Fruit fly (Drosophila melanogaster) whole organism, adult: ENCODE measurements around the gene Arp1.

ENCODE experiments used
- CG11617 ChIP-seq: fragments of 200-800 bp; sonication (Bioruptor generic); optimal IDR thresholded peaks from 2 replicates; lab custom pipeline; 2017; ENCODE audit warnings: mild to moderate bottlenecking, missing biosample characterization, missing genetic modification reagents, missing genetic modification characterization
- CG12768 ChIP-seq: fragments of 200-800 bp; sonication (Bioruptor generic); optimal IDR thresholded peaks from 2 replicates; lab custom pipeline; 2017; ENCODE audit warnings: missing biosample characterization, missing genetic modification characterization, mild to moderate bottlenecking, moderate library complexity, missing genetic modification reagents
- CG14711 ChIP-seq: fragments of 200-800 bp; sonication (Bioruptor generic); optimal IDR thresholded peaks from 2 replicates; lab custom pipeline; 2018; ENCODE audit warnings: missing biosample characterization, mild to moderate bottlenecking, missing genetic modification characterization, moderate library complexity
- CG1620 ChIP-seq: fragments of 200-800 bp; sonication (Bioruptor generic); optimal IDR thresholded peaks from 2 replicates; lab custom pipeline; 2016; ENCODE audit warnings: missing biosample characterization, missing genetic modification characterization
- CG33017 ChIP-seq: fragments of 200-800 bp; sonication (Bioruptor generic); optimal IDR thresholded peaks from 2 replicates; lab custom pipeline; 2018; ENCODE audit warnings: missing biosample characterization, mild to moderate bottlenecking, missing genetic modification characterization, moderate library complexity
- CG5204 ChIP-seq: fragments of 200-800 bp; sonication (Bioruptor generic); optimal IDR thresholded peaks from 2 replicates; lab custom pipeline; 2016; ENCODE audit warnings: missing biosample characterization, missing genetic modification characterization
- CG7045 ChIP-seq: fragments of 200-800 bp; sonication (Bioruptor generic); optimal IDR thresholded peaks from 2 replicates; lab custom pipeline; 2017; ENCODE audit warnings: missing biosample characterization, mild to moderate bottlenecking, missing genetic modification characterization
- CG7101 ChIP-seq: fragments of 200-800 bp; sonication (Bioruptor generic); optimal IDR thresholded peaks from 2 replicates; lab custom pipeline; 2018; ENCODE audit warnings: missing biosample characterization, mild to moderate bottlenecking, missing genetic modification characterization, moderate library complexity
- Clk ChIP-seq: fragments of 200-800 bp; sonication (Bioruptor generic); optimal IDR thresholded peaks from 2 replicates; lab custom pipeline; 2017; ENCODE audit warnings: missing biosample characterization, missing genetic modification characterization
- Crg-1 ChIP-seq: fragments of 200-800 bp; sonication (Bioruptor generic); optimal IDR thresholded peaks from 2 replicates; lab custom pipeline; 2016; ENCODE audit warnings: missing biosample characterization, missing genetic modification characterization
- Hr96 ChIP-seq: fragments of 200-800 bp; sonication (Bioruptor generic); optimal IDR thresholded peaks from 2 replicates; lab custom pipeline; 2016; ENCODE audit warnings: missing biosample characterization, missing genetic modification characterization
- Mnt ChIP-seq: fragments of 200-800 bp; sonication (Bioruptor generic); optimal IDR thresholded peaks from 2 replicates; lab custom pipeline; 2016; ENCODE audit warnings: missing biosample characterization, mild to moderate bottlenecking, missing genetic modification characterization
- bab1 ChIP-seq: fragments of 200-800 bp; sonication (Bioruptor generic); optimal IDR thresholded peaks from 3 replicates; lab custom pipeline; 2019; ENCODE audit warnings: missing biosample characterization, mild to moderate bottlenecking, missing genetic modification characterization, moderate library complexity
- cic ChIP-seq: fragments of 200-800 bp; sonication (Bioruptor generic); optimal IDR thresholded peaks from 2 replicates; lab custom pipeline; 2017; ENCODE audit warnings: missing biosample characterization, mild to moderate bottlenecking, missing genetic modification characterization, moderate library complexity
- cnc ChIP-seq, 2 experiments: fragments of >200 bp; optimal IDR thresholded peaks; 2 replicates each; lab custom pipeline; 2017
- kay ChIP-seq: fragments of 200-800 bp; sonication (Bioruptor generic); peaks from one replicate; lab custom pipeline; 2016; ENCODE audit warnings: missing biosample characterization, missing genetic modification characterization, borderline replicate concordance
- ovo ChIP-seq: fragments of 200-800 bp; sonication (Bioruptor generic); optimal IDR thresholded peaks from 2 replicates; lab custom pipeline; 2016; ENCODE audit warnings: missing biosample characterization, missing genetic modification characterization
- pad ChIP-seq: fragments of 200-800 bp; sonication (Bioruptor generic); optimal IDR thresholded peaks from 3 replicates; lab custom pipeline; 2017; ENCODE audit warnings: missing biosample characterization, missing genetic modification characterization, mild to moderate bottlenecking, moderate library complexity, missing genetic modification reagents
- tj ChIP-seq: fragments of 200-800 bp; sonication (Bioruptor generic); optimal IDR thresholded peaks from 3 replicates; lab custom pipeline; 2017; ENCODE audit warnings: missing biosample characterization, mild to moderate bottlenecking, missing genetic modification characterization, moderate library complexity
- toe ChIP-seq: fragments of 200-800 bp; sonication (Bioruptor generic); optimal IDR thresholded peaks from 2 replicates; lab custom pipeline; 2016; ENCODE audit warnings: missing biosample characterization, missing genetic modification characterization

Gene Arp1

dm6 chr3R:12678850-12679249, 12.7 kb upstream of the Arp1 start, which contains the start of gene mbo:
Gene mbo (minus strand): TSS chr3R:12679052.
- no peak for TF ChIP-seq cic (GFP tag; lab: Kevin White, UChicago)
- TF ChIP-seq Clk (GFP tag; lab: Kevin White, UChicago), result no peak
- no peak for TF ChIP-seq toe
- no peak for TF ChIP-seq CG11617 (GFP tag; lab: Kevin White, UChicago)
- TF ChIP-seq CG7101, result no peak
- TF ChIP-seq CG5204 (GFP tag; lab: Kevin White, UChicago), result no peak
- no peak for TF ChIP-seq pad
- no peak for TF ChIP-seq Mnt (GFP tag; lab: Kevin White, UChicago)
- no peak for TF ChIP-seq tj (GFP tag; lab: Kevin White, UChicago)
- no peak for TF ChIP-seq bab1 (GFP tag; lab: Kevin White, UChicago)
- TF ChIP-seq CG33017, result no peak

- no peak for TF ChIP-seq ovo
- no peak for TF ChIP-seq Crg-1 (GFP tag; lab: Kevin White, UChicago)
- no peak for TF ChIP-seq bab1 (GFP tag; lab: Kevin White, UChicago)
- TF ChIP-seq CG11617 (GFP tag; lab: Kevin White, UChicago), result no peak
- TF ChIP-seq Hr96 (GFP tag; lab: Kevin White, UChicago), result no peak
- no peak for TF ChIP-seq pad
- no peak for TF ChIP-seq cnc (optimal IDR thresholded peaks at IDR 0.05; lab: Kevin White, UChicago)
- TF ChIP-seq CG33017, result no peak
- no peak for TF ChIP-seq Mnt (GFP tag; lab: Kevin White, UChicago)
- TF ChIP-seq CG14711 (tag; lab: Kevin White, UChicago), result no peak
- no peak for TF ChIP-seq tj (GFP tag; lab: Kevin White, UChicago)
- no peak for TF ChIP-seq CG1620
- no peak for TF ChIP-seq CG12768 (GFP tag; lab: Kevin White, UChicago)
- TF ChIP-seq CG7101, result no peak
- no peak for TF ChIP-seq cic (GFP tag; lab: Kevin White, UChicago)
- no peak for TF ChIP-seq Clk (GFP tag; lab: Kevin White, UChicago)
- TF ChIP-seq kay (GFP tag; lab: Kevin White, UChicago), result no peak
- TF ChIP-seq CG5204 (GFP tag; lab: Kevin White, UChicago), result no peak
- no peak for TF ChIP-seq toe
These were observed 10.3 kb upstream of the Arp1 start, which contains the start of gene Cyp313a4 for dm6 chr3R:12681275-12681674. Gene Cyp313a4 (minus strand): TSS chr3R:12681375.

- TF ChIP-seq toe (no peak), CG7045 (GFP tag; lab: Kevin White, UChicago) (peak; percentile 20), CG14711 (tag; lab: Kevin White, UChicago) (peak; percentile 15), CG7101 (peak; percentile 36)
These were observed 6.3 kb upstream of the Arp1 start for dm6 chr3R:12685290-12685689.

dm6 chr3R:12688116-12688515, 3.4 kb upstream of the Arp1 start:
- no peak for TF ChIP-seq CG11617 (GFP tag; lab: Kevin White, UChicago)
- no peak for TF ChIP-seq Hr96 (GFP tag; lab: Kevin White, UChicago)
- TF ChIP-seq Mnt (GFP tag; lab: Kevin White, UChicago), result no peak
- no peak for TF ChIP-seq Clk (GFP tag; lab: Kevin White, UChicago)
- TF ChIP-seq CG33017, result peak; percentile 10
- TF ChIP-seq CG12768 (GFP tag; lab: Kevin White, UChicago), result peak; percentile 54
- TF ChIP-seq cnc (optimal IDR thresholded peaks at IDR 0.05; lab: Kevin White, UChicago), result no peak
- TF ChIP-seq kay (GFP tag; lab: Kevin White, UChicago), result no peak
- peak; percentile 22 for TF ChIP-seq cic (GFP tag; lab: Kevin White, UChicago)
- no peak for TF ChIP-seq toe
- TF ChIP-seq ovo, result no peak
- TF ChIP-seq pad, result peak; percentile 17
- TF ChIP-seq CG7045 (GFP tag; lab: Kevin White, UChicago), result peak; percentile 44
- TF ChIP-seq CG1620, result no peak
- peak; percentile 5 for TF ChIP-seq Crg-1 (GFP tag; lab: Kevin White, UChicago)
- TF ChIP-seq CG5204 (GFP tag; lab: Kevin White, UChicago), result no peak
- TF ChIP-seq CG14711 (tag; lab: Kevin White, UChicago), result peak; percentile 6
- TF ChIP-seq bab1 (GFP tag; lab: Kevin White, UChicago), result no peak
- TF ChIP-seq tj (GFP tag; lab: Kevin White, UChicago), result no peak
- peak; percentile 41 for TF ChIP-seq CG7101

dm6 chr3R:12688672-12689417, 2.7 kb upstream of the Arp1 start, which contains the start of gene kar:
Gene kar (minus strand): TSS chr3R:12689367.
- TF ChIP-seq cic (GFP tag; lab: Kevin White, UChicago) (peak; percentile 3), Mnt (GFP tag; lab: Kevin White, UChicago) (peak; percentile 88), Clk (GFP tag; lab: Kevin White, UChicago) (no peak), tj (GFP tag; lab: Kevin White, UChicago) (peak; percentile 100), bab1 (GFP tag; lab: Kevin White, UChicago) (no peak), CG11617 (GFP tag; lab: Kevin White, UChicago) (no peak), Hr96 (GFP tag; lab: Kevin White, UChicago) (no peak), CG33017 (peak; percentile 15), CG12768 (GFP tag; lab: Kevin White, UChicago) (no peak), ovo (no peak), cnc (optimal IDR thresholded peaks at IDR 0.05; lab: Kevin White, UChicago) (no peak), CG5204 (GFP tag; lab: Kevin White, UChicago) (no peak), CG7101 (no peak), CG14711 (tag; lab: Kevin White, UChicago) (no peak)

dm6 chr3R:12692497-12692896, 954 bp downstream of the Arp1 start, which contains the start of gene CG31347:
Gene CG31347 (minus strand): TSS chr3R:12692597.
- no peak for TF ChIP-seq pad
- no peak for TF ChIP-seq Hr96 (GFP tag; lab: Kevin White, UChicago)
- no peak for TF ChIP-seq CG7045 (GFP tag; lab: Kevin White, UChicago)
- no peak for TF ChIP-seq Mnt (GFP tag; lab: Kevin White, UChicago)
- TF ChIP-seq CG33017, result no peak
- no peak for TF ChIP-seq Clk (GFP tag; lab: Kevin White, UChicago)
- no peak for TF ChIP-seq CG11617 (GFP tag; lab: Kevin White, UChicago)
- TF ChIP-seq bab1 (GFP tag; lab: Kevin White, UChicago), result no peak
- no peak for TF ChIP-seq cnc (optimal IDR thresholded peaks at IDR 0.05; lab: Kevin White, UChicago)
- no peak for TF ChIP-seq CG5204 (GFP tag; lab: Kevin White, UChicago)
- no peak for TF ChIP-seq tj (GFP tag; lab: Kevin White, UChicago)
